Fruit fly (Drosophila melanogaster): Measurements from ENCODE around the gene Dop1R1.
A peak's percentile ranks its signal among the peaks of the same experiment; 100 is the strongest.

Dop1R1 gene

dm6 chr3R:14140912-14141311, 73.7 kb downstream of the Dop1R1 start:
- TF ChIP-seq brk (GFP tag; optimal IDR thresholded peaks at IDR 0.05), result no peak
- no peak for TF ChIP-seq HLH106 (tag; optimal IDR thresholded peaks at IDR 0.05)
- TF ChIP-seq Hr83 (GFP tag; optimal IDR thresholded peaks at IDR 0.05; ENCODE audit: poor library complexity, severe bottlenecking), result no peak
- peak; percentile 26 for TF ChIP-seq Dif (GFP tag; optimal IDR thresholded peaks at IDR 0.05; ENCODE audit: partially characterized antibody)

- TF ChIP-seq Mio (GFP tag; optimal IDR thresholded peaks at IDR 0.05) (no peak), fru (GFP tag; optimal IDR thresholded peaks at IDR 0.05) (no peak), sage (GFP tag; optimal IDR thresholded peaks at IDR 0.05) (no peak), tai (GFP tag; optimal IDR thresholded peaks at IDR 0.05) (no peak), Abd-B (GFP tag; optimal IDR thresholded peaks at IDR 0.05) (no peak), Dfd (GFP tag; optimal IDR thresholded peaks at IDR 0.05) (no peak), Jra (GFP tag; optimal IDR thresholded peaks at IDR 0.05) (no peak), HLH106 (tag; optimal IDR thresholded peaks at IDR 0.05) (no peak), sv (GFP tag; optimal IDR thresholded peaks at IDR 0.05) (no peak), lola (GFP tag; optimal IDR thresholded peaks at IDR 0.05) (no peak), Hr78 (GFP tag; optimal IDR thresholded peaks at IDR 0.05) (no peak), Hr83 (GFP tag; optimal IDR thresholded peaks at IDR 0.05; ENCODE audit: poor library complexity, severe bottlenecking) (no peak), h (GFP tag; optimal IDR thresholded peaks at IDR 0.05) (no peak), usp (GFP tag; optimal IDR thresholded peaks at IDR 0.05) (no peak), jim (GFP tag; optimal IDR thresholded peaks at IDR 0.05) (no peak), psq (GFP tag; optimal IDR thresholded peaks at IDR 0.05) (no peak), dsf (GFP tag; optimal IDR thresholded peaks at IDR 0.05; ENCODE audit: borderline replicate concordance) (no peak), Hnf4 (GFP tag; optimal IDR thresholded peaks at IDR 0.05) (no peak), Vsx2 (GFP tag; optimal IDR thresholded peaks at IDR 0.05; ENCODE audit: partially characterized antibody) (no peak), foxo (GFP tag; optimal IDR thresholded peaks at IDR 0.05) (no peak)
These were observed 82.6 kb downstream of the Dop1R1 start, which contains the start of gene CG14356 for dm6 chr3R:14131972-14132371. TSS of gene CG14356 (minus strand) at chr3R:14132072.

- TF ChIP-seq usp (GFP tag; optimal IDR thresholded peaks at IDR 0.05) (no peak), Hr78 (GFP tag; optimal IDR thresholded peaks at IDR 0.05) (no peak), Vsx2 (GFP tag; optimal IDR thresholded peaks at IDR 0.05; ENCODE audit: partially characterized antibody) (no peak), pan (optimal IDR thresholded peaks at IDR 0.05) (no peak), HLH106 (tag; optimal IDR thresholded peaks at IDR 0.05) (peak; percentile 96), jim (GFP tag; optimal IDR thresholded peaks at IDR 0.05) (peak; percentile 6), GATAd (GFP tag; optimal IDR thresholded peaks at IDR 0.05) (peak; percentile 64), fru (GFP tag; optimal IDR thresholded peaks at IDR 0.05) (peak; percentile 86), woc (GFP tag; optimal IDR thresholded peaks at IDR 0.05) (peak; percentile 66), Dif (GFP tag; optimal IDR thresholded peaks at IDR 0.05; ENCODE audit: partially characterized antibody) (no peak), Hr83 (GFP tag; optimal IDR thresholded peaks at IDR 0.05; ENCODE audit: poor library complexity, severe bottlenecking) (peak; percentile 55), rgr (GFP tag; optimal IDR thresholded peaks at IDR 0.05) (peak; percentile 95), Jra (GFP tag; optimal IDR thresholded peaks at IDR 0.05) (peak; percentile 86), lola (GFP tag; optimal IDR thresholded peaks at IDR 0.05) (no peak), Rel (GFP tag; optimal IDR thresholded peaks at IDR 0.05) (peak; percentile 25), Rel (tag; optimal IDR thresholded peaks at IDR 0.05) (peak; percentile 66), Abd-B (GFP tag; optimal IDR thresholded peaks at IDR 0.05) (no peak), CrebA (GFP tag; optimal IDR thresholded peaks at IDR 0.05; ENCODE audit: borderline replicate concordance) (no peak), brk (GFP tag; optimal IDR thresholded peaks at IDR 0.05) (peak; percentile 89), Myc (optimal IDR thresholded peaks at IDR 0.05) (peak; percentile 52), dl (GFP tag; optimal IDR thresholded peaks at IDR 0.05; ENCODE audit: insufficient read depth in 1 of 2, partially characterized antibody in 2 of 2) (no peak), Mio (GFP tag; optimal IDR thresholded peaks at IDR 0.05) (no peak), h (GFP tag; optimal IDR thresholded peaks at IDR 0.05) (peak; percentile 88), psq (GFP tag; optimal IDR thresholded peaks at IDR 0.05) (peak; percentile 93), CG32264 (GFP tag; optimal IDR thresholded peaks at IDR 0.05) (peak; percentile 5), sv (GFP tag; optimal IDR thresholded peaks at IDR 0.05) (peak; percentile 80), Hnf4 (GFP tag; optimal IDR thresholded peaks at IDR 0.05) (peak; percentile 94), sage (GFP tag; optimal IDR thresholded peaks at IDR 0.05) (peak; percentile 67), OdsH (GFP tag; optimal IDR thresholded peaks at IDR 0.05) (peak; percentile 93), N (GFP tag; optimal IDR thresholded peaks at IDR 0.05) (no peak), Sp1 (GFP tag; optimal IDR thresholded peaks at IDR 0.05) (peak; percentile 91), ey (GFP tag; optimal IDR thresholded peaks at IDR 0.05) (peak; percentile 77), dmrt93B (GFP tag; optimal IDR thresholded peaks at IDR 0.05) (peak; percentile 92), dsf (GFP tag; optimal IDR thresholded peaks at IDR 0.05; ENCODE audit: borderline replicate concordance) (peak; percentile 86), tai (GFP tag; optimal IDR thresholded peaks at IDR 0.05) (no peak), Dfd (GFP tag; optimal IDR thresholded peaks at IDR 0.05) (no peak), br (GFP tag; optimal IDR thresholded peaks at IDR 0.05) (peak; percentile 77), CG9705 (GFP tag; optimal IDR thresholded peaks at IDR 0.05) (peak; percentile 89), foxo (GFP tag; optimal IDR thresholded peaks at IDR 0.05) (peak in 1 of 2 experiments; percentile 95)
These were observed 89.0 kb downstream of the Dop1R1 start, which contains the start of the genes 140up and Polr2B for dm6 chr3R:14125479-14126121. TSS of gene 140up (minus strand) at chr3R:14125548. TSS of gene Polr2B (plus strand) at chr3R:14125791.
